Worm (Caenorhabditis elegans) whole organism, L4 larva: ENCODE measurements around the gene Y49E10.27.

Experiments
- F37D6.2 ChIP-seq: sonication (generic microtip); optimal IDR thresholded peaks from 2 replicates; lab custom pipeline; 2016; ENCODE audit warnings: mild to moderate bottlenecking, missing genetic modification characterization, missing compliant biosample characterization
- hif-1 ChIP-seq, 2 experiments: sonication (generic microtip); optimal IDR thresholded peaks; 2 replicates each; lab custom pipeline; 2016 to 2017; ENCODE audit warnings: missing compliant biosample characterization in 2 of 2, missing genetic modification characterization in 2 of 2, missing genetic modification reagents in 2 of 2, missing genotype in 2 of 2, mild to moderate bottlenecking in 1 of 2
- madf-5 ChIP-seq, 2 experiments: fragments of 200-800 bp; sonication (Bioruptor generic); IDR thresholded peaks; 2 replicates each; pipeline ENCODE4 v1.3.6; 2022; ENCODE audit warnings: missing compliant biosample characterization in 2 of 2, missing genetic modification characterization in 2 of 2
- mes-2 ChIP-seq: sonication (generic microtip); optimal IDR thresholded peaks from 2 replicates; lab custom pipeline; 2016; ENCODE audit warnings: missing genotype, mild to moderate bottlenecking, missing genetic modification characterization, missing compliant biosample characterization; ENCODE audit not compliant: poor library complexity, severe bottlenecking
- mxl-3 ChIP-seq: fragments of 200-800 bp; sonication (Bioruptor generic); optimal IDR thresholded peaks from 2 replicates; lab custom pipeline; 2018; ENCODE audit warnings: mild to moderate bottlenecking, missing genetic modification characterization, missing compliant biosample characterization
- nhr-111 ChIP-seq: fragments of 200-800 bp; sonication (Bioruptor generic); optimal IDR thresholded peaks from 2 replicates; lab custom pipeline; 2018; ENCODE audit warnings: mild to moderate bottlenecking, missing genetic modification characterization, missing compliant biosample characterization
- nhr-42 ChIP-seq: fragments of 200-800 bp; sonication (Bioruptor generic); IDR thresholded peaks from 2 replicates; pipeline ENCODE4 v1.3.6; 2022; ENCODE audit warnings: missing genetic modification characterization, missing compliant biosample characterization
- nhr-48 ChIP-seq: sonication (generic microtip); optimal IDR thresholded peaks from 2 replicates; lab custom pipeline; 2016; ENCODE audit warnings: mild to moderate bottlenecking, missing genetic modification characterization, missing compliant biosample characterization
- skn-1 ChIP-seq: fragments of 150-350 bp; optimal IDR thresholded peaks from 2 replicates; lab custom pipeline; 2014; ENCODE audit warnings: missing biosample characterization, missing genetic modification characterization
- snpc-4 ChIP-seq: fragments of 150-350 bp; optimal IDR thresholded peaks from 2 replicates; lab custom pipeline; 2014; ENCODE audit warnings: missing biosample characterization, missing genetic modification characterization
- unc-130 ChIP-seq: sonication (generic microtip); optimal IDR thresholded peaks from 2 replicates; lab custom pipeline; 2016; ENCODE audit warnings: missing genetic modification reagents, missing genetic modification characterization, missing compliant biosample characterization

DNA sequence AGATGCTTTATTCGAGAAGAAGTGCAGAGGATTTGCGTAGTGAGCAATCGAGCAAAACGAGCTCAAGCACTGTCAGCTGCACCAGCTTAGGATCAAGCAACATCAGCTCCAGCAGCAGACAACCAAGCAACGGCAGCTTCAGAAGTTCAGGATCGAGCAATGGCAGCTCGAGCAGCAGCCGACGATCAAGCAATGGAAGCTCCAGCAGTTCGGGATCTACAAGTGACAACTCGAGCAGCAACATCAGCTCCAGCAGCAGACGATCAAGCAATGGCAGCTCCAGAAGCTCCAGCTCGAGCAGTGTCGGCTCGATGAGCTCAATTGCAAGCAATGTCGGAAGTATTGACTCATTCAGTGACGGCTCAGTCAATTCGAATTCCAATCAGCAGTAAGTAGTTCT is 4.9 kb downstream of the Y49E10.27 start:
- no peak for TF ChIP-seq F37D6.2 (tag; lab: Kevin White, UChicago)
- TF ChIP-seq snpc-4 (tag; lab: Kevin White, UChicago): no peak
- no peak for TF ChIP-seq unc-130 (GFP tag; lab: Kevin White, UChicago)
- TF ChIP-seq mxl-3: no peak
- TF ChIP-seq skn-1: no peak
- no peak for TF ChIP-seq mes-2 (tag; lab: Kevin White, UChicago)
- no peak for TF ChIP-seq nhr-42 (GFP tag; lab: Robert Waterston, UW)
- TF ChIP-seq madf-5 (GFP tag; IDR thresholded peaks at IDR 0.05; lab: Robert Waterston, UW): no peak
- no peak for TF ChIP-seq nhr-111 (GFP tag; lab: Kevin White, UChicago)
- TF ChIP-seq hif-1 (tag; optimal IDR thresholded peaks at IDR 0.05; lab: Kevin White, UChicago): no peak
- TF ChIP-seq nhr-48 (tag; lab: Kevin White, UChicago): no peak
